Fruit fly (Drosophila melanogaster): ENCODE measurements around the gene CG32983.

Gene CG32983

DNA sequence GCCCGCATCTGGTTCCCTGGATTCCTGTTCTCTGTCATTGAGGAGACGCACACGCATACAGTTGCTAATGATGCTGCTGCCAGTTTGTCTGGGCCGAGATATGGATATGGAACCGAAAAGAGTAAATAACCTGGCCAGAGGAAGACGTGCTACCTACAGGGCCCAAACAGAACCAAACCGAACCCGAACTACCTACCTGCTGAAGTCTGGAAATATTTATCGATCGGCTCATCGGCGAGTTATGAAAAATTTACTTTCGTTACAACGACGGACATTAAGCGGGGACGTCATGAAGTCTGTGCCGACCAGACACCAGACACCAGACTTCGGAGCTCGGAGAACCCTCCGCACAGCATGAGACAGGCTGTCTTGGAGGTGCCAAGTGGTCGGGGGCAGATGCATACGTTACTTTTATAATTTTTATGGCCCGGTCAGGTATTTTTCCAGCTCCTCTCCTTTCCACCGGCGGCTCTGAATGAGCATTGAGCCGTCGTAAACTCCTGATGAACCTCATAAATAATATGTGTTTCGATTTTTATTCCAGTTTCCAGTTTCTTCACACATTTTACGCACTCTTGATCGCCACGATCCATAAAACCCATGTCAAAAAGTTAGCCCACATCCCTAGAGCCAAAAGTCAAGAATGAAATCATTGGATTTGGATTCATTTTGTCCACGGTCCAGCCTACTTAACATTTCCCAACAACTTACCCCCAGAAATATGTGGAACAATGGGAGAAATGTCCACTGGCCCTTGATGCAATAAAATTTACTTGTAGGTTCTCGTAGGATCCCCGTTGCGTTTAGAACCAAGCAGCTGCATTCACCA, 18.7 kb upstream of the CG32983 start:
- TF ChIP-seq Snoo (tag; optimal IDR thresholded peaks at IDR 0.05) (peak; percentile 90), Ets98B (GFP tag; IDR thresholded peaks at IDR 0.05) (no peak), EcR (GFP tag; optimal IDR thresholded peaks at IDR 0.05) (peak; percentile 81)

DNA sequence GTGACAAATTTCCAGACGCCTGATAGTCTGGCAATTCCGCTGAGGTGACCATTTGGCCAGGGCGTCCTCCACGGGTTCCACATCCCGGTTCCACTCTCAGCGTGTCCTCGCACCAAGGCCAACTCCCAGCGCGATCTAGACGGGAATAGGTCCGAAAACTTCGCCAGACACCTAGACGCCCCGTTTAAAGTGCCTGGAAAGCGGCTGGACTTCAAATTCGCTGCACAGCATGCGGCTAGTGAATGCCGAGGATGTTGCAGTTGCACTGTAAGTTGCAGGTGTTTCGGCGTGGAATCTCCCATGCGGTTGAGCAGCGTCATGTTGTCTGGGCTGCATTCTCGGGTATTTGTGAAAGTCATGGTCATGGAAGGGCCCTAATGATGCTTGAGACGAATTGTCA, 16.5 kb upstream of the CG32983 start:
- no peak for TF ChIP-seq CG13204 (GFP tag; optimal IDR thresholded peaks at IDR 0.05)
- no peak for TF ChIP-seq gl (tag; optimal IDR thresholded peaks at IDR 0.05)
- TF ChIP-seq fd96Ca (GFP tag; IDR thresholded peaks at IDR 0.05), result no peak
- TF ChIP-seq CG9948 (tag; optimal IDR thresholded peaks at IDR 0.05), result no peak
- no peak for TF ChIP-seq CG8159 (tag; optimal IDR thresholded peaks at IDR 0.05)
- TF ChIP-seq CG10348 (GFP tag; IDR thresholded peaks at IDR 0.05), result no peak
- no peak for TF ChIP-seq CG4496 (GFP tag; IDR thresholded peaks at IDR 0.05)
- TF ChIP-seq Pif1A (GFP tag; optimal IDR thresholded peaks at IDR 0.05), result no peak
- no peak for TF ChIP-seq rn (GFP tag; IDR thresholded peaks at IDR 0.05)
- no peak for TF ChIP-seq CG32121 (GFP tag; IDR thresholded peaks at IDR 0.05)
- no peak for TF ChIP-seq Pif1B (GFP tag; optimal IDR thresholded peaks at IDR 0.05)
- no peak for TF ChIP-seq CG17806 (tag; optimal IDR thresholded peaks at IDR 0.05)

DNA sequence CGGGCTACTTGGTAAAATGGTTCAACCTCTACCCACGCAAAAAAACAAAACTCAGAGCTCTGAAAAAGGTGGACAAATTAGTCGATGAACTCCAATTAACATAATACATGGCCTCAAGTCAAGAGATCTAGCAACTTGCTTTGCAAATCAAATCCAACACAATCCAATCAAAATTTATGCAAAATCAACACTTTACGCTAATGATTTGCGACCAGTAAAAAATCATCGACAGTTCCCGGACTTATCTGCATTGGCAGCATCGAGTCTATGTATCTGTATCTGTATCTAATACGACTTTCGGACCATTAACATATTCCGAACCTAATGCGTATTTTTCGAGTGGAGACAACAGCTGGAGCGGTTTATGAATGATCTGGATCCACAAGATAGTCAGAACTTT, 14.6 kb upstream of the CG32983 start:
- TF ChIP-seq EcR (GFP tag; optimal IDR thresholded peaks at IDR 0.05) (no peak), CG10348 (GFP tag; IDR thresholded peaks at IDR 0.05) (no peak), CG15710 (tag; optimal IDR thresholded peaks at IDR 0.05) (no peak), Pif1B (GFP tag; optimal IDR thresholded peaks at IDR 0.05) (no peak), rn (GFP tag; IDR thresholded peaks at IDR 0.05) (no peak), CG8301 (tag; optimal IDR thresholded peaks at IDR 0.05) (no peak)

DNA sequence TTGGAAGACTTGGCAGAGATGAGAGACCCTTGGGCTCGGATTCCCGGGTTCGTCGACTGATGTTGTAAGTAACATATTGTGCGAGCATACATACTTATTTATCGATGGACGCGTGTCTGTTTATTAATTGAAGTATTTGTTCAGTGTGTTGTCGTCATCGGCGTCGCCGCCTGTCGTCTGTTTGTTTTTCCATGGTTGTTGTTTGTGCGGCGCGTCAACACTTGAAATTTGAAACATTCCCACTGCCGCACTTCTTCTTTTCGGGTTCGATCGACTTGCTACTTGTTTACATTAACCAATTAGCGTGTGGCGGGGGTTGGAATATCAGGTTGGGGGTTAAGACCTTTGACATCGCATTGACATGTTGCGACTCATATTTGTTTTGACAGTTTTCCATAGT, 13.4 kb upstream of the CG32983 start:
- TF ChIP-seq gl (tag; optimal IDR thresholded peaks at IDR 0.05), result no peak
- no peak for TF ChIP-seq rn (GFP tag; IDR thresholded peaks at IDR 0.05)
- no peak for TF ChIP-seq D1 (tag; optimal IDR thresholded peaks at IDR 0.05)
- TF ChIP-seq CG34367 (tag; optimal IDR thresholded peaks at IDR 0.05), result no peak
- no peak for TF ChIP-seq Pif1A (GFP tag; optimal IDR thresholded peaks at IDR 0.05)
- no peak for TF ChIP-seq CG17806 (tag; optimal IDR thresholded peaks at IDR 0.05)
- TF ChIP-seq CG8301 (tag; optimal IDR thresholded peaks at IDR 0.05), result no peak
- no peak for TF ChIP-seq Pif1B (GFP tag; optimal IDR thresholded peaks at IDR 0.05)
- TF ChIP-seq EcR (GFP tag; optimal IDR thresholded peaks at IDR 0.05), result no peak
- TF ChIP-seq Ets98B (GFP tag; IDR thresholded peaks at IDR 0.05), result no peak
- no peak for TF ChIP-seq CG12605 (GFP tag; IDR thresholded peaks at IDR 0.05)
- TF ChIP-seq CG32121 (GFP tag; IDR thresholded peaks at IDR 0.05), result no peak

DNA sequence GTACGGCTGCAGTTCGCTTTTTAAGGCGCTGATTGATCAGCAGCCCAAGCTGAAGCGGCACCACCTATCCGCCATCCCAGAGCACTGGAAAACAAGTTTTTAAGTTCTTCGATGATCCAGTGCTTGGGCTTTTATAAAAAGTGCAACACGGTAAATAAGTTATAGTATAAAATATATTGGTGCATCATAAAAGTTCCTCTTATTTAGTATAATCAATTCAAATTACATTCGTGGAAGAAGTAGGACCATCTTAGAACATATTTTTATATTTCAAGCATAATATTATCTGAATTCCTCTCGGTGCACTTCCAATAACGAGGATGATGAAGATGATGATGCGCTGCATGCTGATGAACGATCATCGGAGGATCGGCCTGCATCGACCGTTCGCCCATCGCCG, 10.2 kb upstream of the CG32983 start:
- peak; percentile 58 for TF ChIP-seq Pif1A (GFP tag; optimal IDR thresholded peaks at IDR 0.05)
- TF ChIP-seq CG15710 (tag; optimal IDR thresholded peaks at IDR 0.05), result peak; percentile 42
- no peak for TF ChIP-seq fd96Ca (GFP tag; IDR thresholded peaks at IDR 0.05)
- TF ChIP-seq gl (tag; optimal IDR thresholded peaks at IDR 0.05), result peak; percentile 12
- peak; percentile 79 for TF ChIP-seq CG8159 (tag; optimal IDR thresholded peaks at IDR 0.05)
- TF ChIP-seq CG34367 (tag; optimal IDR thresholded peaks at IDR 0.05), result no peak
- no peak for TF ChIP-seq CG32121 (GFP tag; IDR thresholded peaks at IDR 0.05)
- TF ChIP-seq Pif1B (GFP tag; optimal IDR thresholded peaks at IDR 0.05), result peak; percentile 33
- no peak for TF ChIP-seq CG4496 (GFP tag; IDR thresholded peaks at IDR 0.05)
- TF ChIP-seq CG9948 (tag; optimal IDR thresholded peaks at IDR 0.05), result peak; percentile 45
- no peak for TF ChIP-seq CG12605 (GFP tag; IDR thresholded peaks at IDR 0.05)
- TF ChIP-seq CG13204 (GFP tag; optimal IDR thresholded peaks at IDR 0.05), result no peak
- peak; percentile 19 for TF ChIP-seq CG8301 (tag; optimal IDR thresholded peaks at IDR 0.05)
- TF ChIP-seq CG17806 (tag; optimal IDR thresholded peaks at IDR 0.05), result peak; percentile 69
- TF ChIP-seq Ets98B (GFP tag; IDR thresholded peaks at IDR 0.05), result no peak
- TF ChIP-seq CG10348 (GFP tag; IDR thresholded peaks at IDR 0.05), result no peak
- TF ChIP-seq D1 (tag; optimal IDR thresholded peaks at IDR 0.05), result no peak
- TF ChIP-seq CG14655 (GFP tag; optimal IDR thresholded peaks at IDR 0.05), result peak; percentile 54
- TF ChIP-seq Snoo (tag; optimal IDR thresholded peaks at IDR 0.05), result peak; percentile 44
- no peak for TF ChIP-seq rn (GFP tag; IDR thresholded peaks at IDR 0.05)
- TF ChIP-seq EcR (GFP tag; optimal IDR thresholded peaks at IDR 0.05), result no peak

DNA sequence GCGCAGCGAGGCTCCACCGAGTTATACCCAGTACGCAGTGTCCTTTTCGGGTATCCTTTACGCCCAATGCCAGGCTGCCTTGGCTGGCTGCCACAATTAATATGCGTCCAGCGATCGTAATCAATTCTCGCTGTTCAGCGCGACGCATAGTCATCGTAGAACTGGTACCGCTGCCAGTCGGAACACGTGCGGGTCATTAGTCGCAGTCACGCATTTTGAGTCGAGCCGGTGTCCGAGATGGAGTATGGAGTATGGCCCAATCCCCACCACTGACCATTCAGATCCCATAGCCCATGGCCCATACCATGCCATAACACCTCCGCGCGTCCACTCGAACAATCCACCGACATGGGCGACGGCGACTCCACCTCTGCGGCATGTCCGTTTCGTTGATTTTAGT, 7.9 kb upstream of the CG32983 start:
- TF ChIP-seq EcR (GFP tag; optimal IDR thresholded peaks at IDR 0.05), result peak; percentile 59
- TF ChIP-seq CG8159 (tag; optimal IDR thresholded peaks at IDR 0.05), result no peak
- peak; percentile 47 for TF ChIP-seq CG13204 (GFP tag; optimal IDR thresholded peaks at IDR 0.05)

DNA sequence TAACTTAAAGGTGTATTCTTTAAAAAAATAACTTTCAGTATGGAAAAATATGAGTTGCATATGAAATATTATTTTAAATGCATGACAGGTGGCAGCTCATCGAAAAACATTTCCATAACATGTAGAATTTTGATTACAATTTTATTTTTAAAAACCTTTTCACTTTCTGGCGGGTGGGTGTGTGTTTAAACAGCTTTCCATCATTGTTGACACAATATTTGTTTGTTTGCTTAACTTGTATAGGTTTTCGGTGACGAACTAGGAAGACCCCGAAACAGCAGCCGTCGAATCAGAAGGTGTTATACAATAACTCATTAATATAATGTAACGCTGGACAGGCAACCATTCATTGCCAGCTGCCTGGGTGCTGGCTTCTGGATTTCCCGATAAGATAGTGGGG, 5.8 kb upstream of the CG32983 start:
- no peak for TF ChIP-seq CG8159 (tag; optimal IDR thresholded peaks at IDR 0.05)
- TF ChIP-seq fd96Ca (GFP tag; IDR thresholded peaks at IDR 0.05), result no peak
- no peak for TF ChIP-seq CG32121 (GFP tag; IDR thresholded peaks at IDR 0.05)
- TF ChIP-seq Snoo (tag; optimal IDR thresholded peaks at IDR 0.05), result no peak
- TF ChIP-seq rn (GFP tag; IDR thresholded peaks at IDR 0.05), result no peak
- no peak for TF ChIP-seq CG4496 (GFP tag; IDR thresholded peaks at IDR 0.05)
- TF ChIP-seq CG34367 (tag; optimal IDR thresholded peaks at IDR 0.05), result no peak
- TF ChIP-seq EcR (GFP tag; optimal IDR thresholded peaks at IDR 0.05), result no peak

Measured in whole organism, pupa.